Fruit fly (Drosophila melanogaster) whole organism, pupa: ENCODE results near the gene Scp2.

ENCODE experiments used
- CG13204 ChIP-seq: fragments of 200-800 bp; sonication (Bioruptor generic); optimal IDR thresholded peaks from 2 replicates; lab custom pipeline; 2018; ENCODE audit warnings: missing biosample characterization, mild to moderate bottlenecking, missing genetic modification characterization, moderate library complexity
- CG34367 ChIP-seq: fragments of 200-800 bp; sonication (Bioruptor generic); optimal IDR thresholded peaks from 2 replicates; lab custom pipeline; 2018; ENCODE audit warnings: missing biosample characterization, mild to moderate bottlenecking, missing genetic modification characterization
- CG9948 ChIP-seq: fragments of 200-800 bp; sonication (Bioruptor generic); optimal IDR thresholded peaks from 2 replicates; lab custom pipeline; 2018; ENCODE audit warnings: missing biosample characterization, mild to moderate bottlenecking, missing genetic modification characterization, moderate library complexity
- EcR ChIP-seq: fragments of 200-800 bp; sonication (Bioruptor generic); optimal IDR thresholded peaks from 3 replicates; lab custom pipeline; 2019; ENCODE audit warnings: missing biosample characterization, missing genetic modification characterization, mild to moderate bottlenecking, moderate library complexity, missing genetic modification reagents
- Ets98B ChIP-seq: fragments of 200-800 bp; sonication (Bioruptor generic); IDR thresholded peaks from 2 replicates; pipeline ENCODE4 v1.3.6; 2022; ENCODE audit warnings: missing biosample characterization, missing genetic modification characterization
- Pif1A ChIP-seq: fragments of 200-800 bp; sonication (Bioruptor generic); optimal IDR thresholded peaks from 3 replicates; lab custom pipeline; 2016; ENCODE audit warnings: missing biosample characterization, missing genetic modification characterization
- fd96Ca ChIP-seq: fragments of 200-800 bp; sonication (Bioruptor generic); IDR thresholded peaks from 3 replicates; pipeline ENCODE4 v1.3.6; 2022; ENCODE audit warnings: missing biosample characterization, missing genetic modification characterization

DNA sequence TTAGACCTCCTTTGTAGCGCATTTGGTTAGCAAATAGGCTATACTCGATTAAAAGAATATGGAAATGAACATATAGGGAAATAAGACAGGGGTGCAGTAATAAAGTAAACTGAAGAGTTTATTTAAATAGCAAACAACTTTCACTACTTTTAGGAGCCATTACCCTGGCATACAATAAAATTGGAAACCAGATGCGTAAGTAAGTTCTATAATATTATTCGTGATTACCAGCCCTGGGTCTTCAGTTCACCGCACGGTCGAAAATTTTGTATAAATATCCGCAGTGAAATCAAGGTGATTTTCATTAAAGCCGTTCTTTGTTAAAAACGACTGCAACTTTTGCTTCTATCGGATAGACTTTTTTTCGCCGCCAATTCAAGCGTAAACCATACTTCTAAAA, 31.5 kb upstream of the Scp2 start, which contains the start of gene CG17562:
- no peak for TF ChIP-seq Pif1A (GFP tag; lab: Kevin White, UChicago)
- TF ChIP-seq fd96Ca (GFP tag; lab: Robert Waterston, UW): no peak
- no peak for TF ChIP-seq CG9948 (tag; lab: Kevin White, UChicago)
- TF ChIP-seq Ets98B (GFP tag; lab: Robert Waterston, UW): no peak
- TF ChIP-seq CG34367 (tag; lab: Kevin White, UChicago): no peak
- no peak for TF ChIP-seq EcR
- TF ChIP-seq CG13204: no peak
